Worm (Caenorhabditis elegans): Measurements from ENCODE around the gene E02H9.3.

DNA sequence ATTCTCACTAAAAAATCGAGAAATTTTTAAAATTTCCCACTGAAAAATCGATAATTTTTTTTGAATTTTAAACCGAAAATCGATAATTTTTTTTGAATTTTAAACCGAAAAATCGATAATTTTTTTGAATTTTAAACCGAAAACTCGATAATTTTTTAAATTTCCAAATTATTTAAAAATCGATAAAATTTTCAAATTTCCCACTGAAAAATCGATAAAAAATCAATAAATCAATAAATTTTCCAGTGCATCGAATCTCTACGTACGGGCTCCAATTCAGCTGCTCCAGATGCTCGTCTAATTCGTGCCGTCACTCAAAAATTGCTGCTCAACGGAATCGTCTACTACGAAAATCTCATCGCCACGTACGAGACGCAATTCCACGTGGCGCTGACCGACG lies 19.8 kb downstream of the E02H9.3 start:
- TF ChIP-seq ces-1 (GFP tag; optimal IDR thresholded peaks at IDR 0.05) = no peak
- no peak for TF ChIP-seq elt-1 (tag; optimal IDR thresholded peaks at IDR 0.05; ENCODE audit: borderline replicate concordance, insufficient read depth)
- TF ChIP-seq mab-5 (tag; optimal IDR thresholded peaks at IDR 0.05) = no peak
- no peak for TF ChIP-seq pha-4 (tag; optimal IDR thresholded peaks at IDR 0.05)
- TF ChIP-seq ztf-11 (tag; optimal IDR thresholded peaks at IDR 0.05) = no peak
- TF ChIP-seq lin-32 (GFP tag; optimal IDR thresholded peaks at IDR 0.05) = no peak
- TF ChIP-seq ceh-83 (GFP tag; optimal IDR thresholded peaks at IDR 0.05) = no peak
- no peak for TF ChIP-seq sem-2 (GFP tag; optimal IDR thresholded peaks at IDR 0.05)
- TF ChIP-seq snpc-4 (tag; optimal IDR thresholded peaks at IDR 0.05) = no peak
